Worm (Caenorhabditis elegans): Measurements from ENCODE around the gene ZC513.2.

- TF ChIP-seq lsy-2 (tag; optimal IDR thresholded peaks at IDR 0.05) (no peak), unc-62 (GFP tag; optimal IDR thresholded peaks at IDR 0.05 in 1 of 2) (no peak), unc-62 (tag; optimal IDR thresholded peaks at IDR 0.05) (no peak), D1046.2 (GFP tag; IDR thresholded peaks at IDR 0.05) (no peak), aha-1 (tag) (no peak), gei-8 (GFP tag; optimal IDR thresholded peaks at IDR 0.05) (no peak), dpl-1 (GFP tag; optimal IDR thresholded peaks at IDR 0.05) (no peak), nhr-237 (tag; optimal IDR thresholded peaks at IDR 0.05) (no peak), daf-8 (GFP tag; IDR thresholded peaks at IDR 0.05) (no peak), nhr-25 (tag; optimal IDR thresholded peaks at IDR 0.05; ENCODE audit: borderline replicate concordance, insufficient read depth) (no peak), mdt-29 (GFP tag; IDR thresholded peaks at IDR 0.05) (no peak), ZK337.2 (GFP tag; IDR thresholded peaks at IDR 0.05) (no peak), dmd-8 (GFP tag; IDR thresholded peaks at IDR 0.05) (no peak)
These were observed 27.3 kb downstream of the ZC513.2 start, which contains the start of gene str-131 for ce11 chrV:8081579-8081978.

All from whole organism, L4 larva.